Worm (Caenorhabditis elegans): ENCODE measurements around the gene bus-8B.

ce11 chrX:5479876-5480580 lies 13.1 kb upstream of the bus-8B start:
- no peak for TF ChIP-seq mab-5 (tag; optimal IDR thresholded peaks at IDR 0.05)
- no peak for TF ChIP-seq flh-1 (GFP tag; optimal IDR thresholded peaks at IDR 0.05)
- peak; percentile 29 for TF ChIP-seq pha-4 (tag; optimal IDR thresholded peaks at IDR 0.05)
- no peak for TF ChIP-seq unc-39 (tag; optimal IDR thresholded peaks at IDR 0.05)
- no peak for TF ChIP-seq elt-3 (tag; optimal IDR thresholded peaks at IDR 0.05)
- no peak for TF ChIP-seq nhr-12 (tag; optimal IDR thresholded peaks at IDR 0.05)
- TF ChIP-seq ceh-83 (GFP tag; optimal IDR thresholded peaks at IDR 0.05) = no peak
